Fruit fly (Drosophila melanogaster) Kc167 (cell line): Measurements from ENCODE around the gene Tim23.

Experiments used
- Myc ChIP-seq: fragments of >200 bp; optimal IDR thresholded peaks from 2 replicates; lab custom pipeline; 2017; ENCODE audit warnings: missing external identifiers
- Sin3A ChIP-seq: fragments of >200 bp; optimal IDR thresholded peaks from 2 replicates; lab custom pipeline; 2018; ENCODE audit warnings: missing external identifiers
- insv ChIP-seq: fragments of >200 bp; optimal IDR thresholded peaks from 3 replicates; lab custom pipeline; 2018; ENCODE audit warnings: missing external identifiers
- psq ChIP-seq: fragments of >200 bp; optimal IDR thresholded peaks from 2 replicates; lab custom pipeline; 2017; ENCODE audit warnings: missing external identifiers
- ttk ChIP-seq: sonication (Bioruptor generic); optimal IDR thresholded peaks from 2 replicates; lab custom pipeline; 2017; ENCODE audit warnings: missing external identifiers

DNA sequence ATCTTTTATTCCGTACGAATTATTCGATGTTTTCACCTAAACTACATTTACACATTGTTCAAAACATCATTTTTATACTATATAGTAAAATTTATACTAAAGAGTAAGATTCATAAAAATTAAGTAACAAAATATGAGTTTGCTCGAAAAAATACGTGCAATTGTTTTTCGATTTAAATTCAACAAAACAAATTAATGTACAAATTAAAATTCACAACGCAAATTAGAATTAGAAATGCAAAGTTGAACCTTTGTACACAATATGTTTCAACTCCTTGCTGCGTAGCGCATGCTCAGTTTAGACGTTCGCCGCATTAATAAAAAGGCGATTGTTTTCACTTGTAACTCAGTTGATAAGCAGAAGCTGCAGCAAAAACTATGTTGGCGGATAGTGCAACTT is 2.0 kb downstream of the Tim23 start, which contains the start of gene Gpb5:
- no peak for TF ChIP-seq Myc
- no peak for TF ChIP-seq psq (lab: Kevin White, UChicago)
- TF ChIP-seq insv (lab: Kevin White, UChicago), result no peak
- no peak for TF ChIP-seq Sin3A (lab: Kevin White, UChicago)
- no peak for TF ChIP-seq ttk (lab: Kevin White, UChicago)
